Fruit fly (Drosophila melanogaster): ENCODE data around the gene eIF4EHP.

Gene eIF4EHP

dm6 chr3R:24134580-24134979, 25.8 kb upstream of the eIF4EHP start, which contains the start of gene Sec10 (continued):
- TF ChIP-seq zfh1 (GFP tag; IDR thresholded peaks at IDR 0.05) (no peak), otp (GFP tag; IDR thresholded peaks at IDR 0.05) (no peak), CG8089 (GFP tag; optimal IDR thresholded peaks at IDR 0.05) (no peak), MBD-R2 (GFP tag; IDR thresholded peaks at IDR 0.05) (peak; percentile 96), CG6175 (GFP tag; IDR thresholded peaks at IDR 0.05) (no peak), CG18599 (GFP tag; optimal IDR thresholded peaks at IDR 0.05) (no peak), HmgD (GFP tag; optimal IDR thresholded peaks at IDR 0.05) (no peak), CG12744 (GFP tag; optimal IDR thresholded peaks at IDR 0.05) (no peak), maf-S (GFP tag; optimal IDR thresholded peaks at IDR 0.05) (no peak), ap (GFP tag; IDR thresholded peaks at IDR 0.05) (no peak), emc (GFP tag; optimal IDR thresholded peaks at IDR 0.05) (no peak), CG10959 (GFP tag; IDR thresholded peaks at IDR 0.05) (no peak), CG4854 (GFP tag; optimal IDR thresholded peaks at IDR 0.05) (no peak), chinmo (GFP tag; IDR thresholded peaks at IDR 0.05; ENCODE audit: partially characterized antibody) (no peak), CG31441 (GFP tag; IDR thresholded peaks at IDR 0.05) (no peak), gsb (GFP tag; IDR thresholded peaks at IDR 0.05) (no peak), phol (tag; optimal IDR thresholded peaks at IDR 0.05) (peak; percentile 7), sug (tag; optimal IDR thresholded peaks at IDR 0.05) (no peak), CG8944 (GFP tag; optimal IDR thresholded peaks at IDR 0.05) (no peak), CG1233 (GFP tag; optimal IDR thresholded peaks at IDR 0.05) (no peak), CG1529 (GFP tag; optimal IDR thresholded peaks at IDR 0.05) (no peak), Stat92E (GFP tag; optimal IDR thresholded peaks at IDR 0.05) (no peak), Myb (GFP tag; optimal IDR thresholded peaks at IDR 0.05) (peak; percentile 23), CG7357 (GFP tag; IDR thresholded peaks at IDR 0.05) (no peak), bab2 (GFP tag; optimal IDR thresholded peaks at IDR 0.05) (no peak), TFAM (GFP tag; optimal IDR thresholded peaks at IDR 0.05) (no peak), bsh (GFP tag; optimal IDR thresholded peaks at IDR 0.05) (no peak), CG17568 (GFP tag; optimal IDR thresholded peaks at IDR 0.05) (no peak), Bteb2 (GFP tag; optimal IDR thresholded peaks at IDR 0.05) (no peak), CG17802 (tag; optimal IDR thresholded peaks at IDR 0.05) (no peak), CG30403 (GFP tag; optimal IDR thresholded peaks at IDR 0.05) (no peak), CG10431 (GFP tag; optimal IDR thresholded peaks at IDR 0.05) (peak; percentile 15), sr (GFP tag; IDR thresholded peaks at IDR 0.05) (no peak), so (GFP tag; IDR thresholded peaks at IDR 0.05) (no peak), CG10979 (tag; optimal IDR thresholded peaks at IDR 0.05) (no peak), gcm2 (GFP tag; optimal IDR thresholded peaks at IDR 0.05) (no peak), CG12236 (GFP tag; optimal IDR thresholded peaks at IDR 0.05) (no peak), Sry-δ (GFP tag; optimal IDR thresholded peaks at IDR 0.05) (peak; percentile 14), Side (GFP tag; optimal IDR thresholded peaks at IDR 0.05) (no peak), Taf1 (GFP tag; IDR thresholded peaks at IDR 0.05) (no peak), zen (tag; optimal IDR thresholded peaks at IDR 0.05) (no peak), NFAT (GFP tag; IDR thresholded peaks at IDR 0.05) (no peak), scrt (GFP tag; optimal IDR thresholded peaks at IDR 0.05) (peak; percentile 85), CG14860 (GFP tag; IDR thresholded peaks at IDR 0.05; ENCODE audit: partially characterized antibody) (no peak), CG15479 (GFP tag; optimal IDR thresholded peaks at IDR 0.05) (no peak), CG15269 (tag; optimal IDR thresholded peaks at IDR 0.05) (no peak), wek (GFP tag; optimal IDR thresholded peaks at IDR 0.05) (peak; percentile 62), lola (GFP tag; optimal IDR thresholded peaks at IDR 0.05) (no peak), br (optimal IDR thresholded peaks at IDR 0.05) (no peak), gce (GFP tag; IDR thresholded peaks at IDR 0.05) (no peak), Sry-β (GFP tag; optimal IDR thresholded peaks at IDR 0.05) (no peak), aop (GFP tag; IDR thresholded peaks at IDR 0.05) (no peak)
